Worm (Caenorhabditis elegans) whole organism, young adult: Measurements from ENCODE around the gene srbc-66.

Experiments used
- F39B2.1 ChIP-seq: fragments of 200-800 bp; sonication (Bioruptor generic); IDR thresholded peaks from 2 replicates; pipeline ENCODE4 v1.3.6; 2022; ENCODE audit warnings: missing genetic modification reagents, missing genetic modification characterization, missing compliant biosample characterization
- Y53F4B.3 ChIP-seq: fragments of 200-800 bp; sonication (Bioruptor generic); IDR thresholded peaks from 2 replicates; pipeline ENCODE4 v1.3.6; 2022; ENCODE audit warnings: missing genetic modification reagents, missing genetic modification characterization, missing compliant biosample characterization
- ama-1 ChIP-seq, 3 experiments: fragments of 150-350 bp in 1 of 3; sonication (generic microtip) in 2 of 3; optimal IDR thresholded peaks; 2 replicates each; lab custom pipeline; 2014 to 2018; ENCODE audit warnings: missing biosample characterization in 2 of 3, missing genetic modification characterization in 2 of 3, missing genetic modification reagents in 2 of 3
- mcd-1 ChIP-seq: fragments of 200-800 bp; sonication (Bioruptor generic); IDR thresholded peaks from 2 replicates; pipeline ENCODE4 v1.3.6; 2022; ENCODE audit warnings: missing genetic modification reagents, missing genetic modification characterization, missing compliant biosample characterization
- rpc-1 ChIP-seq, 2 experiments: fragments of 150-350 bp in 1 of 2; sonication (generic microtip) in 1 of 2; optimal IDR thresholded peaks; 2 replicates each; lab custom pipeline; 2014 to 2018; ENCODE audit warnings: missing biosample characterization in 1 of 2, missing genetic modification characterization in 1 of 2, missing genetic modification reagents in 1 of 2, missing genotype in 1 of 2
- snpc-4 ChIP-seq, 5 experiments: fragments of 150-350 bp in 1 of 5; sonication (generic microtip) in 4 of 5; optimal IDR thresholded peaks; 2 replicates each; lab custom pipeline; 2014 to 2018; ENCODE audit warnings: missing genetic modification characterization in 5 of 5, missing biosample characterization in 3 of 5, antibody characterized with exemption in 2 of 5, mild to moderate bottlenecking in 2 of 5, missing compliant biosample characterization in 2 of 5, missing genotype in 2 of 5, moderate library complexity in 2 of 5, missing genetic modification reagents in 1 of 5
- unc-130 ChIP-seq: sonication (generic microtip); optimal IDR thresholded peaks from 2 replicates; lab custom pipeline; 2016; ENCODE audit warnings: missing genetic modification reagents, missing genetic modification characterization, missing compliant biosample characterization
- unc-62 ChIP-seq: fragments of 150-350 bp; optimal IDR thresholded peaks from 2 replicates; lab custom pipeline; 2014; ENCODE audit warnings: missing biosample characterization, missing genetic modification reagents, missing genetic modification characterization
- ztf-22 ChIP-seq: fragments of 200-800 bp; sonication (Bioruptor generic); optimal IDR thresholded peaks from 2 replicates; lab custom pipeline; 2018; ENCODE audit warnings: mild to moderate bottlenecking, missing genetic modification characterization, moderate library complexity, missing compliant biosample characterization

ce11 chrV:3490435-3490834 lies 40.1 kb upstream of the srbc-66 start, which contains the start of gene srbc-36:
- TF ChIP-seq unc-62 (GFP tag; lab: Kevin White, UChicago) (no peak), F39B2.1 (GFP tag; lab: Robert Waterston, UW) (no peak), unc-130 (GFP tag; lab: Kevin White, UChicago) (no peak), Y53F4B.3 (GFP tag; lab: Robert Waterston, UW) (no peak), mcd-1 (no peak), snpc-4 (GFP tag; optimal IDR thresholded peaks at IDR 0.05; lab: Kevin White, UChicago) (no peak), snpc-4 (tag; optimal IDR thresholded peaks at IDR 0.05; lab: Kevin White, UChicago) (no peak), ama-1 (optimal IDR thresholded peaks at IDR 0.05; lab: Kevin White, UChicago) (no peak), ama-1 (GFP tag; optimal IDR thresholded peaks at IDR 0.05; lab: Kevin White, UChicago) (no peak), ztf-22 (GFP tag; lab: Kevin White, UChicago) (no peak), rpc-1 (optimal IDR thresholded peaks at IDR 0.05; lab: Kevin White, UChicago) (no peak), rpc-1 (tag; optimal IDR thresholded peaks at IDR 0.05; lab: Kevin White, UChicago) (no peak)
